Worm (Caenorhabditis elegans): ENCODE results near the gene F53C3.3.
A peak's percentile ranks its signal among the peaks of the same experiment; 100 is the strongest.

F53C3.3 gene

ce11 chrII:3930478-3931182, 28.0 kb downstream of the F53C3.3 start:
- TF ChIP-seq nhr-77 (tag; optimal IDR thresholded peaks at IDR 0.05) (no peak), aha-1 (tag) (peak; percentile 68), spr-3 (GFP tag; optimal IDR thresholded peaks at IDR 0.05) (no peak), mep-1 (tag; optimal IDR thresholded peaks at IDR 0.05) (peak; percentile 62), ztf-7 (tag; optimal IDR thresholded peaks at IDR 0.05) (no peak), nhr-6 (tag; optimal IDR thresholded peaks at IDR 0.05) (peak; percentile 14), hmg-1.1 (GFP tag; IDR thresholded peaks at IDR 0.05) (peak; percentile 67), nhr-42 (GFP tag; IDR thresholded peaks at IDR 0.05) (no peak), daf-16 (GFP tag; optimal IDR thresholded peaks at IDR 0.05) (peak; percentile 40 to 57), daf-16 (tag; optimal IDR thresholded peaks at IDR 0.05) (peak; percentile 94), lsy-2 (tag; optimal IDR thresholded peaks at IDR 0.05) (peak in 1 of 2 experiments; percentile 49), dpl-1 (GFP tag; optimal IDR thresholded peaks at IDR 0.05) (peak; percentile 67), fkh-10 (GFP tag; optimal IDR thresholded peaks at IDR 0.05) (peak; percentile 66), hlh-11 (tag; optimal IDR thresholded peaks at IDR 0.05) (peak; percentile 74), pha-4 (GFP tag; IDR thresholded peaks at IDR 0.05) (0 out of 2 replicates have a peak, but pooled peaks have one; percentile 38), pha-4 (tag; optimal IDR thresholded peaks at IDR 0.05) (peak; percentile 62), nhr-28 (tag; optimal IDR thresholded peaks at IDR 0.05) (peak; percentile 87), rbr-2 (tag; optimal IDR thresholded peaks at IDR 0.05) (peak; percentile 45), dve-1 (tag; optimal IDR thresholded peaks at IDR 0.05; ENCODE audit: insufficient read depth) (peak; percentile 55), dmd-6 (GFP tag; IDR thresholded peaks at IDR 0.05) (peak; percentile 29; the same call in 1 of the 2 replicates), egl-43 (GFP tag; IDR thresholded peaks at IDR 0.05) (peak; percentile 48; the same call in 1 of the 2 replicates), ceh-20 (GFP tag; IDR thresholded peaks at IDR 0.05) (no peak), mdl-1 (tag; optimal IDR thresholded peaks at IDR 0.05) (peak in 1 of 2 experiments; percentile 41), set-16 (GFP tag; IDR thresholded peaks at IDR 0.05) (0 out of 2 replicates have a peak, but pooled peaks have one; percentile 12), ces-1 (GFP tag; optimal IDR thresholded peaks at IDR 0.05) (no peak), hlh-30 (tag; optimal IDR thresholded peaks at IDR 0.05; ENCODE audit: insufficient read depth) (peak; percentile 89), mes-2 (tag; optimal IDR thresholded peaks at IDR 0.05; ENCODE audit: poor library complexity, severe bottlenecking) (peak; percentile 51), mxl-3 (GFP tag; optimal IDR thresholded peaks at IDR 0.05) (peak; percentile 51), nhr-11 (tag; optimal IDR thresholded peaks at IDR 0.05) (peak; percentile 35), unc-62 (GFP tag; optimal IDR thresholded peaks at IDR 0.05 in 1 of 2) (peak in 1 of 2 experiments; percentile 69), unc-62 (tag; optimal IDR thresholded peaks at IDR 0.05) (no peak), zfp-3 (GFP tag; conservative IDR thresholded peaks at IDR 0.05) (no peak), aly-2 (tag; optimal IDR thresholded peaks at IDR 0.05) (no peak)

- no peak for TF ChIP-seq lin-29 (GFP tag; IDR thresholded peaks at IDR 0.05)
- no peak for TF ChIP-seq Y48G9A.11 (GFP tag; IDR thresholded peaks at IDR 0.05)
- TF ChIP-seq hif-1 (tag; optimal IDR thresholded peaks at IDR 0.05): no peak
- no peak for TF ChIP-seq egl-43 (GFP tag; IDR thresholded peaks at IDR 0.05)
- no peak for TF ChIP-seq lin-13 (GFP tag; optimal IDR thresholded peaks at IDR 0.05)
- no peak for TF ChIP-seq tra-1 (GFP tag; IDR thresholded peaks at IDR 0.05)
- TF ChIP-seq hmg-1.1 (GFP tag; IDR thresholded peaks at IDR 0.05): no peak
- no peak for TF ChIP-seq ZK546.5 (tag; optimal IDR thresholded peaks at IDR 0.05)
- no peak for TF ChIP-seq saeg-2 (GFP tag; IDR thresholded peaks at IDR 0.05)
- TF ChIP-seq daf-8 (GFP tag; IDR thresholded peaks at IDR 0.05): no peak
- no peak for TF ChIP-seq dve-1 (tag; optimal IDR thresholded peaks at IDR 0.05; ENCODE audit: insufficient read depth)
- no peak for TF ChIP-seq fkh-10 (GFP tag; optimal IDR thresholded peaks at IDR 0.05)
- no peak for TF ChIP-seq lin-1 (GFP tag; IDR thresholded peaks at IDR 0.05)
- TF ChIP-seq lir-3 (tag; optimal IDR thresholded peaks at IDR 0.05): no peak
Observed at ce11 chrII:3931230-3931629, 28.6 kb downstream of the F53C3.3 start.
